Fruit fly (Drosophila melanogaster): ENCODE measurements around the gene Osi11.

DNA sequence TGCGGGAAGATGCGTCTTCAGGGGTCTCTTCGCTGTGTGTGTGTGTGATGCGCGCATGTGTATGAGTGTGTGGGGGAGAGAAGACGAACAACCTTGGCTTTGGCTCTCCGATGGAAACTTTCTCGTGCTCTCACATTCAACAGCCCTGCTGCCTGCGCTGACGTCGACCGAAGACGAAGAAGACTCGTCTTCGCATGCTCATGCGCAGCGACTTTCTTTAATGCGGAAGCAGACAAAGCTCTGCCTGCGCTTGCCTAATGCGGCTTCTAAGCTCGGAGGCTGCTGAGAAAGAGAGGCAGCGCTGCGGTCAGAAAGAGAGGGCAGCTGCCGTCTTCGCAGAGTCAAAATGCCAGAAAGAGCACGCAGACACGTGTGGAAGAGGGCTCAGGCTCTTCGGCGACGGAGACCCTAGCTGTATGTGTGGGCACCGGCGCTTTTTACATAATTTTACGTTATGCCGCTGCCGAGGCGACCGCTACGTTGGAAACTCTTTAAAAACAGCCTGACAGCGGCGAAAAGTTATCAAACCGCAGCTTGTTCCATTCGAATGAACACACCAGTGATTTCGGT is 34.3 kb downstream of the Osi11 start, which contains the start of gene Osi6:
- TF ChIP-seq Hr78 (GFP tag; optimal IDR thresholded peaks at IDR 0.05) (no peak), CrebA (GFP tag; optimal IDR thresholded peaks at IDR 0.05; ENCODE audit: borderline replicate concordance) (no peak)

Data from whole organism, wandering third instar larva.